Worm (Caenorhabditis elegans) whole organism, mixed stage, embryonic: ENCODE results near the gene K02A2.1.

ENCODE experiments used
- ces-1 ChIP-seq: fragments of 150-350 bp; optimal IDR thresholded peaks from 2 replicates; lab custom pipeline; 2014; ENCODE audit warnings: missing biosample characterization, missing genetic modification reagents, missing genetic modification characterization
- lsy-2 ChIP-seq: fragments of 150-350 bp; optimal IDR thresholded peaks from 2 replicates; lab custom pipeline; 2014; ENCODE audit warnings: missing biosample characterization, missing genetic modification characterization
- nhr-2 ChIP-seq: fragments of 150-350 bp; optimal IDR thresholded peaks from 2 replicates; lab custom pipeline; 2014; ENCODE audit warnings: missing biosample characterization, missing genetic modification characterization
- nhr-237 ChIP-seq: fragments of 150-350 bp; optimal IDR thresholded peaks from 2 replicates; lab custom pipeline; 2014; ENCODE audit warnings: missing biosample characterization, missing genetic modification characterization
- pha-4 ChIP-seq: fragments of 150-350 bp; optimal IDR thresholded peaks from 2 replicates; lab custom pipeline; 2018; ENCODE audit warnings: missing biosample characterization, missing genetic modification reagents, missing genetic modification characterization
- unc-39 ChIP-seq: fragments of 150-350 bp; optimal IDR thresholded peaks from 2 replicates; lab custom pipeline; 2014; ENCODE audit warnings: missing biosample characterization, missing genetic modification characterization
- ztf-11 ChIP-seq: fragments of 150-350 bp; optimal IDR thresholded peaks from 2 replicates; lab custom pipeline; 2014; ENCODE audit warnings: missing biosample characterization, missing genetic modification characterization

DNA sequence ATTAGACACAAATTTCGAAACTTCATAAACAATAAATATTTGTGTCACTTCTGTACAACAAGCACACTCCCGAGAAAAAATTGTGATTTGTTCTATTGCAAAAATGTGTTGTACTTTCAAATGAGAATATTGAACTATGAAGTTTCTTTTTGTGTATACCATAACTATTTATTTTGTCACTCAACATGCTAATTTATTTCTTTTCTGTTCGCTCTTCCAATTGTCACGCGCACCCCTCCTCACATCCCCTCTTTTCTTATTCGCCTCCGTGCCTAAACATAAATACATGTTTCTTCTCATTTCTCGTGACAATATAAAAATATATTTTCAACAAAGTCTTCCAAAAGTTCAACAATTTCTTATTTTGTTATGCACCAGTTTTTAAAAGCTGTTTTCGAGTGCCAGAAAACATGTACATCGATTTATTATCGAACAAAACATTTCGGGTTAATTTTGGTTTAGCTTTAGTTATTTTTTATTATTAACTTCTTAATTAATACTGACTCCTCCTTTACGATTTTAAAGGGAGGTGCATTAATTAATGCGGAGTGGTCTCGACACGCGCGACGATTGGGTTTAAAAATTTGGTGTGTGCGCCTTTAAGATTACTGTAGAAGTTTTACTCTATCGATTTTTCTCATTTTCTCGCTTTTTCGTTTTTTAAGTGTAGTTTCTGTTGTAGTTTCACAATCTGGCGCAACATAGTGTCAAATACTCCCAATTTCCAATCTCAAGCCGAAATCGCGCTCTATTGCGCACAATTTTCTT is 41.0 kb upstream of the K02A2.1 start:
- TF ChIP-seq ces-1 (GFP tag; lab: Kevin White, UChicago) = no peak
- TF ChIP-seq ztf-11 = no peak
- no peak for TF ChIP-seq lsy-2 (tag; lab: Kevin White, UChicago)
- TF ChIP-seq unc-39 (tag; lab: Kevin White, UChicago) = no peak
- TF ChIP-seq nhr-2 (tag; lab: Kevin White, UChicago) = no peak
- no peak for TF ChIP-seq nhr-237 (tag; lab: Kevin White, UChicago)
- no peak for TF ChIP-seq pha-4 (tag; lab: Kevin White, UChicago)
